Fruit fly (Drosophila melanogaster) whole organism, pupa: ENCODE measurements around the gene CG31988.
A peak's percentile ranks its signal among the peaks of the same experiment; 100 is the strongest.

Experiments used
- CG10348 ChIP-seq: fragments of 200-800 bp; sonication (Bioruptor generic); IDR thresholded peaks from 2 replicates; pipeline ENCODE4 v1.3.6; 2022; ENCODE audit warnings: missing biosample characterization, missing genetic modification characterization
- CG12605 ChIP-seq: fragments of 200-800 bp; sonication (Bioruptor generic); IDR thresholded peaks from 2 replicates; pipeline ENCODE4 v1.3.6; 2022; ENCODE audit warnings: missing biosample characterization, missing genetic modification characterization
- CG13204 ChIP-seq: fragments of 200-800 bp; sonication (Bioruptor generic); optimal IDR thresholded peaks from 2 replicates; lab custom pipeline; 2018; ENCODE audit warnings: missing biosample characterization, mild to moderate bottlenecking, missing genetic modification characterization, moderate library complexity
- CG14655 ChIP-seq: fragments of 200-800 bp; sonication (Bioruptor generic); optimal IDR thresholded peaks from 3 replicates; lab custom pipeline; 2017; ENCODE audit warnings: mild to moderate bottlenecking, missing biosample characterization, missing genetic modification reagents, missing genetic modification characterization
- CG15710 ChIP-seq: fragments of 200-800 bp; sonication (Bioruptor generic); optimal IDR thresholded peaks from 2 replicates; lab custom pipeline; 2018; ENCODE audit warnings: missing biosample characterization, mild to moderate bottlenecking, missing genetic modification characterization, moderate library complexity
- CG17806 ChIP-seq: fragments of 200-800 bp; sonication (Bioruptor generic); optimal IDR thresholded peaks from 2 replicates; lab custom pipeline; 2018; ENCODE audit warnings: missing biosample characterization, mild to moderate bottlenecking, missing genetic modification characterization, moderate library complexity
- CG32121 ChIP-seq: fragments of 200-800 bp; sonication (Bioruptor generic); IDR thresholded peaks from 2 replicates; pipeline ENCODE4 v1.3.6; 2022; ENCODE audit warnings: missing biosample characterization, missing genetic modification characterization
- CG34367 ChIP-seq: fragments of 200-800 bp; sonication (Bioruptor generic); optimal IDR thresholded peaks from 2 replicates; lab custom pipeline; 2018; ENCODE audit warnings: missing biosample characterization, mild to moderate bottlenecking, missing genetic modification characterization
- CG4496 ChIP-seq: fragments of 200-800 bp; sonication (Bioruptor generic); IDR thresholded peaks from 3 replicates; pipeline ENCODE4 v1.3.6; 2022; ENCODE audit warnings: missing biosample characterization, missing genetic modification characterization
- CG8159 ChIP-seq: fragments of 200-800 bp; sonication (Bioruptor generic); optimal IDR thresholded peaks from 3 replicates; lab custom pipeline; 2018; ENCODE audit warnings: missing biosample characterization, mild to moderate bottlenecking, missing genetic modification characterization, moderate library complexity
- CG8301 ChIP-seq: fragments of 200-800 bp; sonication (Bioruptor generic); optimal IDR thresholded peaks from 2 replicates; lab custom pipeline; 2018; ENCODE audit warnings: missing biosample characterization, mild to moderate bottlenecking, missing genetic modification characterization
- CG9948 ChIP-seq: fragments of 200-800 bp; sonication (Bioruptor generic); optimal IDR thresholded peaks from 2 replicates; lab custom pipeline; 2018; ENCODE audit warnings: missing biosample characterization, mild to moderate bottlenecking, missing genetic modification characterization, moderate library complexity
- D1 ChIP-seq: fragments of 200-800 bp; sonication (Bioruptor generic); optimal IDR thresholded peaks from 2 replicates; lab custom pipeline; 2018; ENCODE audit warnings: missing biosample characterization, mild to moderate bottlenecking, missing genetic modification characterization, moderate library complexity
- EcR ChIP-seq: fragments of 200-800 bp; sonication (Bioruptor generic); optimal IDR thresholded peaks from 3 replicates; lab custom pipeline; 2019; ENCODE audit warnings: missing biosample characterization, missing genetic modification characterization, mild to moderate bottlenecking, moderate library complexity, missing genetic modification reagents
- Ets98B ChIP-seq: fragments of 200-800 bp; sonication (Bioruptor generic); IDR thresholded peaks from 2 replicates; pipeline ENCODE4 v1.3.6; 2022; ENCODE audit warnings: missing biosample characterization, missing genetic modification characterization
- Pif1A ChIP-seq: fragments of 200-800 bp; sonication (Bioruptor generic); optimal IDR thresholded peaks from 3 replicates; lab custom pipeline; 2016; ENCODE audit warnings: missing biosample characterization, missing genetic modification characterization
- Pif1B ChIP-seq: fragments of 200-800 bp; sonication (Bioruptor generic); optimal IDR thresholded peaks from 3 replicates; lab custom pipeline; 2016; ENCODE audit warnings: missing biosample characterization, missing genetic modification characterization
- Snoo ChIP-seq: fragments of 200-800 bp; sonication (Bioruptor generic); optimal IDR thresholded peaks from 3 replicates; lab custom pipeline; 2017; ENCODE audit warnings: missing biosample characterization, mild to moderate bottlenecking, missing genetic modification characterization, inconsistent platforms
- fd96Ca ChIP-seq: fragments of 200-800 bp; sonication (Bioruptor generic); IDR thresholded peaks from 3 replicates; pipeline ENCODE4 v1.3.6; 2022; ENCODE audit warnings: missing biosample characterization, missing genetic modification characterization
- gl ChIP-seq: fragments of 200-800 bp; sonication (Bioruptor generic); optimal IDR thresholded peaks from 2 replicates; lab custom pipeline; 2018; ENCODE audit warnings: missing biosample characterization, mild to moderate bottlenecking, missing genetic modification characterization
- rn ChIP-seq: fragments of 200-800 bp; sonication (Bioruptor generic); IDR thresholded peaks from 2 replicates; pipeline ENCODE4 v1.3.6; 2022; ENCODE audit warnings: missing biosample characterization, missing genetic modification characterization

The CG31988 gene

dm6 chr2L:21196511-21196910 lies 6.1 kb downstream of the CG31988 start:
- TF ChIP-seq CG8159 (tag; lab: Kevin White, UChicago) = peak; percentile 45
- TF ChIP-seq CG9948 (tag; lab: Kevin White, UChicago) = peak; percentile 50
- TF ChIP-seq CG10348 (GFP tag; lab: Robert Waterston, UW) = no peak
- peak; percentile 20 for TF ChIP-seq Pif1A (GFP tag; lab: Kevin White, UChicago)
- peak; percentile 17 for TF ChIP-seq CG17806 (tag; lab: Kevin White, UChicago)
- peak; percentile 59 for TF ChIP-seq CG14655 (GFP tag; lab: Kevin White, UChicago)
- TF ChIP-seq CG15710 (tag; lab: Kevin White, UChicago) = no peak
- TF ChIP-seq CG32121 (GFP tag; lab: Robert Waterston, UW) = peak; percentile 47; the same call in 1 of the 2 replicates
- no peak for TF ChIP-seq gl (tag; lab: Kevin White, UChicago)
- TF ChIP-seq CG13204 (GFP tag; lab: Kevin White, UChicago) = no peak
- TF ChIP-seq CG34367 (tag; lab: Kevin White, UChicago) = peak; percentile 17
- no peak for TF ChIP-seq rn
- TF ChIP-seq CG8301 (tag; lab: Kevin White, UChicago) = peak; percentile 58
- 0 out of 3 replicates have a peak, but pooled peaks have one; percentile 20 for TF ChIP-seq fd96Ca
- TF ChIP-seq CG4496 (GFP tag; lab: Robert Waterston, UW) = 0 out of 3 replicates have a peak, but pooled peaks have one; percentile 23
- TF ChIP-seq EcR (GFP tag; lab: Kevin White, UChicago) = no peak
- TF ChIP-seq CG12605 (GFP tag; lab: Robert Waterston, UW) = no peak
- TF ChIP-seq Snoo = no peak
- TF ChIP-seq Ets98B (GFP tag; lab: Robert Waterston, UW) = no peak
- no peak for TF ChIP-seq D1 (tag; lab: Kevin White, UChicago)
- TF ChIP-seq Pif1B (GFP tag; lab: Kevin White, UChicago) = no peak

dm6 chr2L:21195331-21195730 lies 7.3 kb downstream of the CG31988 start:
- TF ChIP-seq CG32121 (GFP tag; lab: Robert Waterston, UW) (no peak), CG10348 (GFP tag; lab: Robert Waterston, UW) (no peak), CG9948 (tag; lab: Kevin White, UChicago) (no peak), gl (tag; lab: Kevin White, UChicago) (no peak), D1 (tag; lab: Kevin White, UChicago) (no peak), Ets98B (GFP tag; lab: Robert Waterston, UW) (no peak), rn (no peak)

- TF ChIP-seq CG13204 (GFP tag; lab: Kevin White, UChicago) = no peak
- no peak for TF ChIP-seq CG12605 (GFP tag; lab: Robert Waterston, UW)
- TF ChIP-seq CG17806 (tag; lab: Kevin White, UChicago) = no peak
- TF ChIP-seq Pif1A (GFP tag; lab: Kevin White, UChicago) = no peak
- TF ChIP-seq CG34367 (tag; lab: Kevin White, UChicago) = no peak
- no peak for TF ChIP-seq D1 (tag; lab: Kevin White, UChicago)
- TF ChIP-seq CG15710 (tag; lab: Kevin White, UChicago) = no peak
- TF ChIP-seq CG8159 (tag; lab: Kevin White, UChicago) = no peak
- no peak for TF ChIP-seq Snoo
- no peak for TF ChIP-seq CG10348 (GFP tag; lab: Robert Waterston, UW)
- no peak for TF ChIP-seq CG9948 (tag; lab: Kevin White, UChicago)
- TF ChIP-seq CG4496 (GFP tag; lab: Robert Waterston, UW) = no peak
- no peak for TF ChIP-seq fd96Ca
- TF ChIP-seq rn = no peak
- TF ChIP-seq EcR (GFP tag; lab: Kevin White, UChicago) = no peak
- no peak for TF ChIP-seq Ets98B (GFP tag; lab: Robert Waterston, UW)
- no peak for TF ChIP-seq CG14655 (GFP tag; lab: Kevin White, UChicago)
- no peak for TF ChIP-seq Pif1B (GFP tag; lab: Kevin White, UChicago)
- no peak for TF ChIP-seq CG8301 (tag; lab: Kevin White, UChicago)
- no peak for TF ChIP-seq gl (tag; lab: Kevin White, UChicago)
Observed at dm6 chr2L:21189273-21189781, 13.3 kb downstream of the CG31988 start.

dm6 chr2L:21187753-21188152 lies 14.8 kb downstream of the CG31988 start:
- TF ChIP-seq EcR (GFP tag; lab: Kevin White, UChicago) (no peak), CG13204 (GFP tag; lab: Kevin White, UChicago) (no peak), CG34367 (tag; lab: Kevin White, UChicago) (no peak), CG15710 (tag; lab: Kevin White, UChicago) (no peak), CG12605 (GFP tag; lab: Robert Waterston, UW) (no peak), CG8159 (tag; lab: Kevin White, UChicago) (no peak), CG9948 (tag; lab: Kevin White, UChicago) (no peak), fd96Ca (no peak), CG4496 (GFP tag; lab: Robert Waterston, UW) (no peak), Snoo (no peak), Pif1B (GFP tag; lab: Kevin White, UChicago) (no peak), Ets98B (GFP tag; lab: Robert Waterston, UW) (no peak), rn (no peak)

dm6 chr2L:21179615-21180031 lies 23.0 kb downstream of the CG31988 start, which contains the start of the genes bur and Mcm10:
Gene bur, minus strand, starts transcription at chr2L:21179683.
Gene Mcm10, plus strand, starts transcription at chr2L:21179933.
- TF ChIP-seq Pif1B (GFP tag; lab: Kevin White, UChicago) (no peak), CG15710 (tag; lab: Kevin White, UChicago) (no peak), EcR (GFP tag; lab: Kevin White, UChicago) (no peak), rn (no peak), CG14655 (GFP tag; lab: Kevin White, UChicago) (no peak), CG8159 (tag; lab: Kevin White, UChicago) (no peak), Ets98B (GFP tag; lab: Robert Waterston, UW) (no peak)
